Fruit fly (Drosophila melanogaster) whole organism, adult: ENCODE results near the gene Amun.

Experiments used
- CG11617 ChIP-seq: fragments of 200-800 bp; sonication (Bioruptor generic); optimal IDR thresholded peaks from 2 replicates; lab custom pipeline; 2017; ENCODE audit warnings: mild to moderate bottlenecking, missing biosample characterization, missing genetic modification reagents, missing genetic modification characterization
- CG12768 ChIP-seq: fragments of 200-800 bp; sonication (Bioruptor generic); optimal IDR thresholded peaks from 2 replicates; lab custom pipeline; 2017; ENCODE audit warnings: missing biosample characterization, missing genetic modification characterization, mild to moderate bottlenecking, moderate library complexity, missing genetic modification reagents
- CG14711 ChIP-seq: fragments of 200-800 bp; sonication (Bioruptor generic); optimal IDR thresholded peaks from 2 replicates; lab custom pipeline; 2018; ENCODE audit warnings: missing biosample characterization, mild to moderate bottlenecking, missing genetic modification characterization, moderate library complexity
- CG1620 ChIP-seq: fragments of 200-800 bp; sonication (Bioruptor generic); optimal IDR thresholded peaks from 2 replicates; lab custom pipeline; 2016; ENCODE audit warnings: missing biosample characterization, missing genetic modification characterization
- CG33017 ChIP-seq: fragments of 200-800 bp; sonication (Bioruptor generic); optimal IDR thresholded peaks from 2 replicates; lab custom pipeline; 2018; ENCODE audit warnings: missing biosample characterization, mild to moderate bottlenecking, missing genetic modification characterization, moderate library complexity
- CG5204 ChIP-seq: fragments of 200-800 bp; sonication (Bioruptor generic); optimal IDR thresholded peaks from 2 replicates; lab custom pipeline; 2016; ENCODE audit warnings: missing biosample characterization, missing genetic modification characterization
- CG7045 ChIP-seq: fragments of 200-800 bp; sonication (Bioruptor generic); optimal IDR thresholded peaks from 2 replicates; lab custom pipeline; 2017; ENCODE audit warnings: missing biosample characterization, mild to moderate bottlenecking, missing genetic modification characterization
- CG7101 ChIP-seq: fragments of 200-800 bp; sonication (Bioruptor generic); optimal IDR thresholded peaks from 2 replicates; lab custom pipeline; 2018; ENCODE audit warnings: missing biosample characterization, mild to moderate bottlenecking, missing genetic modification characterization, moderate library complexity
- Clk ChIP-seq: fragments of 200-800 bp; sonication (Bioruptor generic); optimal IDR thresholded peaks from 2 replicates; lab custom pipeline; 2017; ENCODE audit warnings: missing biosample characterization, missing genetic modification characterization
- Crg-1 ChIP-seq: fragments of 200-800 bp; sonication (Bioruptor generic); optimal IDR thresholded peaks from 2 replicates; lab custom pipeline; 2016; ENCODE audit warnings: missing biosample characterization, missing genetic modification characterization
- Hr96 ChIP-seq: fragments of 200-800 bp; sonication (Bioruptor generic); optimal IDR thresholded peaks from 2 replicates; lab custom pipeline; 2016; ENCODE audit warnings: missing biosample characterization, missing genetic modification characterization
- Mnt ChIP-seq: fragments of 200-800 bp; sonication (Bioruptor generic); optimal IDR thresholded peaks from 2 replicates; lab custom pipeline; 2016; ENCODE audit warnings: missing biosample characterization, mild to moderate bottlenecking, missing genetic modification characterization
- bab1 ChIP-seq: fragments of 200-800 bp; sonication (Bioruptor generic); optimal IDR thresholded peaks from 3 replicates; lab custom pipeline; 2019; ENCODE audit warnings: missing biosample characterization, mild to moderate bottlenecking, missing genetic modification characterization, moderate library complexity
- cic ChIP-seq: fragments of 200-800 bp; sonication (Bioruptor generic); optimal IDR thresholded peaks from 2 replicates; lab custom pipeline; 2017; ENCODE audit warnings: missing biosample characterization, mild to moderate bottlenecking, missing genetic modification characterization, moderate library complexity
- cnc ChIP-seq, 2 experiments: fragments of >200 bp; optimal IDR thresholded peaks; 2 replicates each; lab custom pipeline; 2017
- kay ChIP-seq: fragments of 200-800 bp; sonication (Bioruptor generic); peaks from one replicate; lab custom pipeline; 2016; ENCODE audit warnings: missing biosample characterization, missing genetic modification characterization, borderline replicate concordance
- ovo ChIP-seq: fragments of 200-800 bp; sonication (Bioruptor generic); optimal IDR thresholded peaks from 2 replicates; lab custom pipeline; 2016; ENCODE audit warnings: missing biosample characterization, missing genetic modification characterization
- pad ChIP-seq: fragments of 200-800 bp; sonication (Bioruptor generic); optimal IDR thresholded peaks from 3 replicates; lab custom pipeline; 2017; ENCODE audit warnings: missing biosample characterization, missing genetic modification characterization, mild to moderate bottlenecking, moderate library complexity, missing genetic modification reagents
- tj ChIP-seq: fragments of 200-800 bp; sonication (Bioruptor generic); optimal IDR thresholded peaks from 3 replicates; lab custom pipeline; 2017; ENCODE audit warnings: missing biosample characterization, mild to moderate bottlenecking, missing genetic modification characterization, moderate library complexity
- toe ChIP-seq: fragments of 200-800 bp; sonication (Bioruptor generic); optimal IDR thresholded peaks from 2 replicates; lab custom pipeline; 2016; ENCODE audit warnings: missing biosample characterization, missing genetic modification characterization

Amun gene

DNA sequence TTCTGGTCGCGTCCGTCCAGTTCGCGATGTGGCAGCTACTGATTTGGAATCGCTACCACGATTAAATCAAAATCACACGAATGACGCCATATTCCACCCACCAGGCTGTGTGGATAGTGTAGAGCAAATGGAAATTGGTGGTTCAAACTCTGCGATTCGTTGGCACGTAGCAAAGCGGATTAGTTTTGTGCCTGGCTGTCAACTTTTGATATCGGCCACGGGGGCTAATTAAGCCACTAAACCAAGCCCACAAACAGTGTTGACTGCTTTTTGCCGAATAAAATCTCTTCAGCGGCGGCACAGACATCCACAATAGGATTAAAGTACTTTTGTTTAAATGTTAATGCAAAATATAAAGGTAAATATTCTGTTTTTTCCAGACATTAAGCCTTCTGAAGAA lies 16.3 kb upstream of the Amun start, which contains the start of gene inaF-C:
Gene inaF-C, minus strand, starts transcription at position 101 of the 400 bp plus-strand sequence.
- TF ChIP-seq CG7101 (no peak), Clk (GFP tag; lab: Kevin White, UChicago) (no peak)

DNA sequence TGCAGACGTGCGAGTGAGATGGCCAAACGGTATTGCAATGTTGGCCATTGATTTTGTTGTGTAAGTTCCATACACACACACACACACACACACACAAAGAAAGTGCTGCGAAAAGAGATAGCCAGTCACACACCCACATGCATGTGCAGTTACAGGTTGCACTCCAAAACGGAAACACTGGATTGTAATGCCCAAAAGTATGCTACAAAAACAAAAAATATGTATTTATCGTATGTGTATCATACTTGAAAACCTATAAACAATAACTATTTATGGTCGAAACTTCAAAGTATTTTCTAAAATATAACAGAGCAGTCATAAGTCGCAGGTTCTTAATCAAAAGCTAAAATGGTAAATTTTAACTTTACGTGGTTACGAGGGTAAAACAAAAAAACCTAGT lies 14.6 kb upstream of the Amun start:
- TF ChIP-seq Clk (GFP tag; lab: Kevin White, UChicago) (no peak), cic (no peak), Hr96 (GFP tag; lab: Kevin White, UChicago) (peak; percentile 35), Crg-1 (GFP tag; lab: Kevin White, UChicago) (no peak), CG12768 (GFP tag; lab: Kevin White, UChicago) (peak; percentile 38), CG7101 (peak; percentile 23), ovo (GFP tag; lab: Kevin White, UChicago) (no peak), tj (GFP tag; lab: Kevin White, UChicago) (peak; percentile 3), CG7045 (GFP tag; lab: Kevin White, UChicago) (peak; percentile 58), pad (GFP tag; lab: Kevin White, UChicago) (peak; percentile 6), CG33017 (tag; lab: Kevin White, UChicago) (no peak), CG5204 (GFP tag; lab: Kevin White, UChicago) (peak; percentile 57), bab1 (GFP tag; lab: Kevin White, UChicago) (no peak), CG1620 (GFP tag; lab: Kevin White, UChicago) (no peak), CG11617 (GFP tag; lab: Kevin White, UChicago) (peak; percentile 16)

DNA sequence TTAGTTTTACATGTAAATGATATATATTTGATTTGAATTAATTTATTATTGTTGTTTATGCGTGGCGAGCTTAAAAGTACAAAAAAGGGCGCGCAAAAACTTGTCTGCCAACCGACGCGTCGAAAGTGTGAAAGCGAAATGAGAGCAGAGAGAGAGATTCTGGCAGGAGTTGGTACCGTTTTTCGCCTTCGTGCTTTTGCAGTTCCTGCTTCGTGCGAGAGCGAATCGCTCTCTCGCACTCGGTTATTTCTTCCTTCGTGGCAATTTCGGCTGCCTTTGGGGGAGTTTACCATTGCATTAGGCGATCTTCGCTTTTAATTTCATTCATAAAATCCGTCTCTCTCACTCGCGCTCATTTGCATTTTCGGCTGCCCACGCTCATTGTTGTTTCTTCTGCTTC lies 13.6 kb upstream of the Amun start, which contains the start of gene inaF-D:
Gene inaF-D, minus strand, starts transcription at position 101 of the 400 bp plus-strand sequence.
- TF ChIP-seq Mnt (no peak), ovo (GFP tag; lab: Kevin White, UChicago) (no peak), CG7101 (no peak), bab1 (GFP tag; lab: Kevin White, UChicago) (no peak), CG5204 (GFP tag; lab: Kevin White, UChicago) (no peak), Hr96 (GFP tag; lab: Kevin White, UChicago) (no peak), CG11617 (GFP tag; lab: Kevin White, UChicago) (no peak), Clk (GFP tag; lab: Kevin White, UChicago) (no peak), CG7045 (GFP tag; lab: Kevin White, UChicago) (no peak), pad (GFP tag; lab: Kevin White, UChicago) (no peak), toe (no peak), CG33017 (tag; lab: Kevin White, UChicago) (no peak), CG1620 (GFP tag; lab: Kevin White, UChicago) (no peak)

DNA sequence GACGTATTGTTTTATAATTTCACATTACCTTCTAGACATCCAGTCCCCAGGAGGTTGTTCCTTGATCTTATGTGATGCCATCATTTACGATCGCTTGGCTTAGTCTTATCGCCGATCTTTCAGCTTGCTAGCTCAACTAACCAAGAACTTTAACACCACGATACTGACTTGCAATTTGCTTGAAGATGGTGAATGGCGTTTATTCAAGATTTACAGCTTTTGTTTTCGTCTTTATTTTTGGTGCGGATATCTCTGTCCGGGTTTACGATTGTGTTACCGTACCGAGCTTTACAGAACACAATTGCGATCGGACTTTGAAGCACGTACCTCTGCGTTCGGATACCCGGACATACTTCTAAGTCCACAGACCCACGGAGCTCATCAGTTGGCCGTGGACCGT lies 8.6 kb upstream of the Amun start, which contains the start of gene CG15221:
Gene CG15221, plus strand, starts transcription at position 301 of the 400 bp plus-strand sequence.
- TF ChIP-seq cic (no peak), pad (GFP tag; lab: Kevin White, UChicago) (no peak), CG1620 (GFP tag; lab: Kevin White, UChicago) (no peak), tj (GFP tag; lab: Kevin White, UChicago) (no peak), CG12768 (GFP tag; lab: Kevin White, UChicago) (no peak), Mnt (no peak), toe (no peak), CG14711 (tag; lab: Kevin White, UChicago) (no peak), ovo (GFP tag; lab: Kevin White, UChicago) (no peak), Crg-1 (GFP tag; lab: Kevin White, UChicago) (no peak)

DNA sequence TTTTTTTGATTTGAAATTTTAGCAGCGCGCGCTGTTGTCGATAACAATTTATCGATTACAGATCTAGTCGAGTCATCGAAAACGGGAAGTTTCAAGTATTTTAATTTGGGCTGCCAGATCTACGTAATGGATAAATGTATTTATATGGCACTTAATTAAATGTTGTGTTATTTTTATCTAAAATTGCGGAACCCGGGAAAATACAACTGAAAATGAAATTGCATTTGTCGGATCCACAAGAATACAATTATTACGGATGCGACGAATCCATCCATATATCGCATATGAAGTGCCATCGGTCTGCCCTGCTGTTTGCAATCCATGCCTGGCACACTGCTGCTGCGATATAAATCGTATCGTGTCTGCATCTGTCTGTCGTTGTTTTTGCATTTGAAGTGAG lies 4.8 kb upstream of the Amun start, which contains the start of gene Tango10:
Gene Tango10, plus strand, starts transcription at position 108 of the 400 bp plus-strand sequence.
- no peak for TF ChIP-seq CG5204 (GFP tag; lab: Kevin White, UChicago)
- peak; percentile 51 for TF ChIP-seq Mnt
- TF ChIP-seq toe, result peak; percentile 24
- peak; percentile 89 for TF ChIP-seq bab1 (GFP tag; lab: Kevin White, UChicago)
- TF ChIP-seq CG7101, result peak; percentile 55
- no peak for TF ChIP-seq cnc (optimal IDR thresholded peaks at IDR 0.05; lab: Kevin White, UChicago)
- TF ChIP-seq CG1620 (GFP tag; lab: Kevin White, UChicago), result peak; percentile 67
- TF ChIP-seq kay (GFP tag; lab: Kevin White, UChicago), result no peak
- peak; percentile 53 for TF ChIP-seq pad (GFP tag; lab: Kevin White, UChicago)
- TF ChIP-seq tj (GFP tag; lab: Kevin White, UChicago), result peak; percentile 75
- TF ChIP-seq CG7045 (GFP tag; lab: Kevin White, UChicago), result no peak
- TF ChIP-seq ovo (GFP tag; lab: Kevin White, UChicago), result peak; percentile 50
- TF ChIP-seq CG14711 (tag; lab: Kevin White, UChicago), result peak; percentile 64
- TF ChIP-seq CG33017 (tag; lab: Kevin White, UChicago), result peak; percentile 19
- TF ChIP-seq Crg-1 (GFP tag; lab: Kevin White, UChicago), result peak; percentile 62
- peak; percentile 66 for TF ChIP-seq CG11617 (GFP tag; lab: Kevin White, UChicago)

DNA sequence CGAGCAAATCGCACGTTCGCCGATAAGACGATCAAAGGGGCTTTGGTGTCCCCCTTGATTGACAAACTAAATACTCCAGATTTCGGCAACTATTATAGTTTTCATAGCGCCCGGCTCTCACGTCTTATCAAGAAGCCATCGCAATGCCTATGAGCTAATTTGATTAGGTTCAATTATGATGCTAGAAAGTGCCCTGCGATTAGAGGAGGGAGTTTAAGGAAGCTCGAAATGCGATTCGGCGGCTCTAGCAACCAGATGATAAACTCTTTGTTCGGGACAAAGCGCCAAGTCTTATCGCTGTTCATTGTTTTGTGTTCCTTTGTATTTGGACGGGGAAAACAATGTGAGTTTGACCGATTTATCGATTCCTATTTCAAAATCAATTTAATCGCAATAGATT lies 2.5 kb upstream of the Amun start:
- no peak for TF ChIP-seq CG12768 (GFP tag; lab: Kevin White, UChicago)
- no peak for TF ChIP-seq CG7101
- no peak for TF ChIP-seq CG1620 (GFP tag; lab: Kevin White, UChicago)
- TF ChIP-seq CG33017 (tag; lab: Kevin White, UChicago), result no peak
- TF ChIP-seq tj (GFP tag; lab: Kevin White, UChicago), result no peak
- TF ChIP-seq kay (GFP tag; lab: Kevin White, UChicago), result no peak
- TF ChIP-seq Crg-1 (GFP tag; lab: Kevin White, UChicago), result no peak
- TF ChIP-seq CG11617 (GFP tag; lab: Kevin White, UChicago), result no peak
- no peak for TF ChIP-seq bab1 (GFP tag; lab: Kevin White, UChicago)
